Fruit fly (Drosophila melanogaster) Kc167 (cell line): Measurements from ENCODE around the gene shep.

ENCODE experiments used
- Myc ChIP-seq: fragments of >200 bp; optimal IDR thresholded peaks from 2 replicates; lab custom pipeline; 2017; ENCODE audit warnings: missing external identifiers
- Sin3A ChIP-seq: fragments of >200 bp; optimal IDR thresholded peaks from 2 replicates; lab custom pipeline; 2018; ENCODE audit warnings: missing external identifiers
- h ChIP-seq: fragments of >200 bp; optimal IDR thresholded peaks from 3 replicates; lab custom pipeline; 2018; ENCODE audit warnings: missing external identifiers
- insv ChIP-seq: fragments of >200 bp; optimal IDR thresholded peaks from 3 replicates; lab custom pipeline; 2018; ENCODE audit warnings: missing external identifiers
- psq ChIP-seq: fragments of >200 bp; optimal IDR thresholded peaks from 2 replicates; lab custom pipeline; 2017; ENCODE audit warnings: missing external identifiers
- ttk ChIP-seq: sonication (Bioruptor generic); optimal IDR thresholded peaks from 2 replicates; lab custom pipeline; 2017; ENCODE audit warnings: missing external identifiers

- TF ChIP-seq ttk (lab: Kevin White, UChicago) (no peak), h (lab: Kevin White, UChicago) (no peak), Sin3A (lab: Kevin White, UChicago) (no peak), Myc (lab: Kevin White, UChicago) (no peak), insv (lab: Kevin White, UChicago) (no peak), psq (lab: Kevin White, UChicago) (no peak)
Observed at dm6 chr3L:5275558-5275957, 2.2 kb downstream of the shep start.
